Worm (Caenorhabditis elegans) whole organism, L4 larva: Measurements from ENCODE around the gene ZK430.5.
A peak's percentile ranks its signal among the peaks of the same experiment; 100 is the strongest.

ENCODE experiments used
- F26F4.8 ChIP-seq: fragments of 200-800 bp; sonication (Bioruptor generic); conservative IDR thresholded peaks from 2 replicates; pipeline ENCODE4 v1.3.6; 2022; ENCODE audit warnings: missing genetic modification characterization, missing compliant biosample characterization
- T26A8.4 ChIP-seq: fragments of 200-800 bp; sonication (Bioruptor generic); IDR thresholded peaks from 2 replicates; pipeline ENCODE4 v1.3.6; 2022; ENCODE audit warnings: missing genetic modification characterization, missing compliant biosample characterization
- Y48G9A.11 ChIP-seq: fragments of 200-800 bp; sonication (Bioruptor generic); IDR thresholded peaks from 2 replicates; pipeline ENCODE4 v1.3.6; 2022; ENCODE audit warnings: missing genetic modification reagents, missing genetic modification characterization, missing compliant biosample characterization
- ZK337.2 ChIP-seq: fragments of 200-800 bp; sonication (Bioruptor generic); IDR thresholded peaks from 2 replicates; pipeline ENCODE4 v1.3.6; 2022; ENCODE audit warnings: missing genetic modification reagents, missing genetic modification characterization, missing compliant biosample characterization
- ZK546.5 ChIP-seq, 2 experiments: sonication (generic microtip); optimal IDR thresholded peaks; 2 replicates each; lab custom pipeline; 2017; ENCODE audit warnings: missing biosample characterization in 2 of 2, missing genetic modification characterization in 2 of 2
- aha-1 ChIP-seq: fragments of 150-350 bp; peaks from one replicate; lab custom pipeline; 2014; ENCODE audit warnings: missing biosample characterization, missing genetic modification characterization
- attf-4 ChIP-seq: sonication (generic microtip); optimal IDR thresholded peaks from 3 replicates; lab custom pipeline; 2017; ENCODE audit warnings: missing biosample characterization, missing genetic modification characterization
- ceh-44 ChIP-seq: fragments of 200-800 bp; sonication (Bioruptor generic); IDR thresholded peaks from 2 replicates; pipeline ENCODE4 v1.3.6; 2022; ENCODE audit warnings: missing genetic modification reagents, missing genetic modification characterization, missing compliant biosample characterization
- ctbp-1 ChIP-seq: fragments of 200-800 bp; sonication (Bioruptor generic); IDR thresholded peaks from 2 replicates; pipeline ENCODE4 v1.3.6; 2022; ENCODE audit warnings: missing genetic modification reagents, missing genetic modification characterization, missing compliant biosample characterization
- daf-16 ChIP-seq, 3 experiments: sonication (generic microtip); optimal IDR thresholded peaks; 2 replicates each; lab custom pipeline; 2016 to 2017; ENCODE audit warnings: missing genetic modification characterization in 3 of 3, missing genetic modification reagents in 3 of 3, mild to moderate bottlenecking in 2 of 3, missing compliant biosample characterization in 2 of 3, missing biosample characterization in 1 of 3, moderate library complexity in 1 of 3
- daf-8 ChIP-seq: fragments of 200-800 bp; sonication (Bioruptor generic); IDR thresholded peaks from 2 replicates; pipeline ENCODE4 v1.3.6; 2022; ENCODE audit warnings: missing genetic modification characterization, missing compliant biosample characterization
- dmd-6 ChIP-seq: fragments of 200-800 bp; sonication (Bioruptor generic); IDR thresholded peaks from 2 replicates; pipeline ENCODE4 v1.3.6; 2022; ENCODE audit warnings: missing genetic modification reagents, missing genetic modification characterization, missing compliant biosample characterization
- dve-1 ChIP-seq: sonication (generic microtip); optimal IDR thresholded peaks from 2 replicates; lab custom pipeline; 2017; ENCODE audit warnings: antibody characterized with exemption, mild to moderate bottlenecking, missing genetic modification characterization, missing compliant biosample characterization; ENCODE audit not compliant: insufficient read depth
- fos-1 ChIP-seq: fragments of 150-350 bp; optimal IDR thresholded peaks from 2 replicates; lab custom pipeline; 2014; ENCODE audit warnings: missing biosample characterization, missing genetic modification characterization
- hlh-30 ChIP-seq: sonication (generic microtip); optimal IDR thresholded peaks from 2 replicates; lab custom pipeline; 2017; ENCODE audit warnings: antibody characterized with exemption, mild to moderate bottlenecking, missing genetic modification characterization, missing compliant biosample characterization; ENCODE audit not compliant: insufficient read depth
- hmg-1.1 ChIP-seq: fragments of 200-800 bp; sonication (Bioruptor generic); IDR thresholded peaks from 2 replicates; pipeline ENCODE4 v1.3.6; 2022; ENCODE audit warnings: missing genetic modification reagents, missing genetic modification characterization, missing compliant biosample characterization
- lin-1 ChIP-seq: fragments of 200-800 bp; sonication (Bioruptor generic); IDR thresholded peaks from 2 replicates; pipeline ENCODE4 v1.3.6; 2022; ENCODE audit warnings: missing genetic modification reagents, missing genetic modification characterization, missing compliant biosample characterization
- lin-15B ChIP-seq: fragments of 150-350 bp; sonication (generic microtip); optimal IDR thresholded peaks from 3 replicates; lab custom pipeline; 2014; ENCODE audit warnings: missing biosample characterization, missing genetic modification characterization
- lin-29 ChIP-seq: fragments of 200-800 bp; sonication (Bioruptor generic); IDR thresholded peaks from 2 replicates; pipeline ENCODE4 v1.3.6; 2022; ENCODE audit warnings: missing genetic modification reagents, missing genetic modification characterization, missing compliant biosample characterization
- mdl-1 ChIP-seq, 2 experiments: fragments of 150-350 bp in 1 of 2; sonication (generic microtip) in 1 of 2; optimal IDR thresholded peaks; 2 replicates each; lab custom pipeline; 2014 to 2017; ENCODE audit warnings: missing biosample characterization in 2 of 2, missing genetic modification characterization in 2 of 2
- mep-1 ChIP-seq: fragments of 150-350 bp; sonication (generic microtip); optimal IDR thresholded peaks from 3 replicates; lab custom pipeline; 2014; ENCODE audit warnings: missing biosample characterization, missing genetic modification characterization
- mxl-3 ChIP-seq: fragments of 200-800 bp; sonication (Bioruptor generic); optimal IDR thresholded peaks from 2 replicates; lab custom pipeline; 2018; ENCODE audit warnings: mild to moderate bottlenecking, missing genetic modification characterization, missing compliant biosample characterization
- nhr-237 ChIP-seq: sonication (generic microtip); optimal IDR thresholded peaks from 2 replicates; lab custom pipeline; 2017; ENCODE audit warnings: missing biosample characterization, missing genetic modification characterization
- nhr-25 ChIP-seq: sonication (generic microtip); optimal IDR thresholded peaks from 2 replicates; lab custom pipeline; 2017; ENCODE audit warnings: missing genetic modification characterization, mild to moderate bottlenecking, missing compliant biosample characterization, antibody characterized with exemption, moderate library complexity, borderline replicate concordance; ENCODE audit not compliant: insufficient read depth
- nhr-28 ChIP-seq: fragments of 150-350 bp; optimal IDR thresholded peaks from 2 replicates; lab custom pipeline; 2014; ENCODE audit warnings: missing biosample characterization, missing genetic modification characterization
- nhr-6 ChIP-seq: fragments of 150-350 bp; optimal IDR thresholded peaks from 2 replicates; lab custom pipeline; 2014; ENCODE audit warnings: missing biosample characterization, missing genetic modification characterization
- pqm-1 ChIP-seq: sonication (generic microtip); optimal IDR thresholded peaks from 2 replicates; lab custom pipeline; 2017; ENCODE audit warnings: missing biosample characterization, missing genetic modification characterization
- rbr-2 ChIP-seq: sonication (generic microtip); optimal IDR thresholded peaks from 2 replicates; lab custom pipeline; 2016; ENCODE audit warnings: missing genotype, missing genetic modification characterization, missing compliant biosample characterization
- saeg-2 ChIP-seq: fragments of 200-800 bp; sonication (Bioruptor generic); IDR thresholded peaks from 2 replicates; pipeline ENCODE4 v1.3.6; 2022; ENCODE audit warnings: missing genetic modification reagents, missing genetic modification characterization, missing compliant biosample characterization
- set-16 ChIP-seq: fragments of 200-800 bp; sonication (Bioruptor generic); IDR thresholded peaks from 2 replicates; pipeline ENCODE4 v1.3.6; 2022; ENCODE audit warnings: missing genetic modification reagents, missing genetic modification characterization, missing compliant biosample characterization
- unc-130 ChIP-seq: sonication (generic microtip); optimal IDR thresholded peaks from 2 replicates; lab custom pipeline; 2016; ENCODE audit warnings: missing genetic modification reagents, missing genetic modification characterization, missing compliant biosample characterization
- unc-62 ChIP-seq, 3 experiments: fragments of 150-350 bp in 1 of 3; sonication (generic microtip); optimal IDR thresholded peaks in 2 of 3; peaks in 1 of 3; 1 replicate in 1 of 3; 2 replicates in 2 of 3; lab custom pipeline; 2014 to 2017; ENCODE audit warnings: missing biosample characterization in 3 of 3, missing genetic modification characterization in 3 of 3, missing genetic modification reagents in 3 of 3, missing genotype in 1 of 3

ZK430.5 gene

DNA sequence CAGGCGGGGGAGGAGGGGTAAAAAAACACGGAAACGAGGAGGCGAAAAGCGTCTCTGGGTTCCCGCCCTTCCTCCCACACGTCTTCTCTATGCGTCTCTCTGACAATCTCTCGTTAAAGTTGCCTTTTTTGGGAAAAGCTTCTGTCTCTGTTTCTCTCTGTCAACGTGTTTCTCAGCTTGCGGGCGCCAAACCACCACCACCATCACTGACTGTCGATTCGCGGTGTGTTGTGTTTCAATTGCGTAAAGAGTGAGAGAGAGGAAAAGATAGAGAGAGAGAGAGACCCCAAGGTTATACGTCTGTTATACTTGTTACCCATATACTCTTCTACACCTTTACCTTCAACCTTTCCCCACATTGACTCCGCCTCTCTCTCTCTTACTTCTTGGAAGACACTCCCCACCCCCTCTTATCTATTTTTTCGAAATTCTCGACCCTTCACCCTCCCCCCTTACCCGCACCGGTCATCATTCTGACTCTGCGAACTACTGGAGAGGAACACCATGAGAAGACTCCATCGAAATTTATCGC lies 12.9 kb upstream of the ZK430.5 start, which contains the start of gene mlt-7:
Gene mlt-7 (plus strand): TSS at position 482 of the 532 bp plus-strand sequence.
- TF ChIP-seq hmg-1.1 (GFP tag; lab: Robert Waterston, UW), result 0 out of 2 replicates have a peak, but pooled peaks have one; percentile 25
- TF ChIP-seq nhr-25, result peak; percentile 66
- TF ChIP-seq set-16 (GFP tag; lab: Robert Waterston, UW), result 0 out of 2 replicates have a peak, but pooled peaks have one; percentile 12
- TF ChIP-seq Y48G9A.11 (GFP tag; lab: Robert Waterston, UW), result no peak
- TF ChIP-seq aha-1 (tag; lab: Kevin White, UChicago), result no peak
- TF ChIP-seq mep-1, result peak; percentile 25
- TF ChIP-seq mxl-3, result peak; percentile 84

DNA sequence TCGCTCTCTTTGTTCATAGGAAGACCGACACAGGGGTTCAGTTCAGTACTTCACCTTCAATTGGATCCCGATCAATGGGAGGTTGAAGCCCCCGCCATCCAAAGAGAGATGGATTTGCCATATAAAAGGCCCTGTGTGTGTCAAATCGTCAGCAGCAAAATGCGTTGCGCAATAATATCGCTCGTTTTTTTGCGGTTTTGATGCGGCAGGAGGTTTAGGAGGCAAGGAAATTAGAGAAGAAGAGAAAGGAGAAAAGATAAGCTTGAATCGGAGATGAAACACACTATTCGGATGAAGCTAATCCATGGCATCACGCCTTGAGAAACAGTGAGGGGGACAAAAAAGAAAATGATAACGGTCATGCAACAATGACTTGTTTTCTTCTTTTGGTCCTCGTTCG lies 11.0 kb upstream of the ZK430.5 start:
- no peak for TF ChIP-seq ceh-44 (GFP tag; lab: Robert Waterston, UW)
- peak; percentile 16 for TF ChIP-seq mxl-3
- peak; percentile 65 for TF ChIP-seq aha-1 (tag; lab: Kevin White, UChicago)
- TF ChIP-seq mdl-1 (tag; optimal IDR thresholded peaks at IDR 0.05; lab: Kevin White, UChicago), result peak in 1 of 2 experiments; percentile 0
- TF ChIP-seq, all 104 proteins: peak for 3

DNA sequence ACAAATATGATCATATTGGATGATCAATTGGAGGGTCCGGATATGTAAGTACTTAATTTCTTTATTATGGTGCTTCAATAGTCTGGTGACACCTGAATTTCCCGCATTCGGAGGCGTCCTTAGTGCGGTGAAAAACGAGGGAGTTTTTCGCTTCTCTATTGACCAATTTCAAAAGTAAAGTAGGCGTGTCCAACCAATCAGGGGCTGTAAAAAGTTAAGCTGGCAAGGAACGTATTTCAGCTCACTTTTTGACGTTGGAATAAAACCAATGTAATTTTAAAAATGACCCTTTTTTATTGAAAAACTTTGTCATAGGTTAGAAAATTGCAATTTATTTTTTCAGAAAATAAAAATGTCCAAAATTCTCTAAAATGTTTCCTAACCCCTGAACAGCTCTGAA lies 4.2 kb downstream of the ZK430.5 start:
- TF ChIP-seq lin-1, result no peak
- no peak for TF ChIP-seq lin-29 (GFP tag; lab: Robert Waterston, UW)
- no peak for TF ChIP-seq nhr-237 (tag; lab: Kevin White, UChicago)
- TF ChIP-seq T26A8.4 (GFP tag; lab: Robert Waterston, UW), result no peak
- TF ChIP-seq daf-8 (GFP tag; lab: Robert Waterston, UW), result no peak
- TF ChIP-seq saeg-2, result no peak
- TF ChIP-seq daf-16 (GFP tag; optimal IDR thresholded peaks at IDR 0.05; lab: Kevin White, UChicago), result no peak
- TF ChIP-seq daf-16 (tag; optimal IDR thresholded peaks at IDR 0.05; lab: Kevin White, UChicago), result no peak
- TF ChIP-seq ZK337.2 (GFP tag; lab: Robert Waterston, UW), result no peak
- no peak for TF ChIP-seq rbr-2 (tag; lab: Kevin White, UChicago)
- TF ChIP-seq unc-62 (GFP tag; optimal IDR thresholded peaks at IDR 0.05 in 1 of 2; lab: Kevin White, UChicago), result no peak
- TF ChIP-seq unc-62 (tag; optimal IDR thresholded peaks at IDR 0.05; lab: Kevin White, UChicago), result no peak

ce11 chrII:4417333-4417732 lies 11.9 kb downstream of the ZK430.5 start, which contains the start of gene sod-5:
TSS of gene sod-5 (plus strand) at chrII:4417633.
- TF ChIP-seq hlh-30 (tag; lab: Kevin White, UChicago), result no peak
- no peak for TF ChIP-seq ctbp-1 (GFP tag; lab: Robert Waterston, UW)
- no peak for TF ChIP-seq lin-15B (tag; lab: Kevin White, UChicago)
- TF ChIP-seq unc-130 (GFP tag; lab: Kevin White, UChicago), result no peak
- no peak for TF ChIP-seq dve-1 (tag; lab: Kevin White, UChicago)
- TF ChIP-seq F26F4.8 (GFP tag; lab: Robert Waterston, UW), result no peak
- no peak for TF ChIP-seq dmd-6 (GFP tag; lab: Robert Waterston, UW)
- TF ChIP-seq nhr-6, result no peak
- TF ChIP-seq fos-1 (tag; lab: Kevin White, UChicago), result no peak
- TF ChIP-seq Y48G9A.11 (GFP tag; lab: Robert Waterston, UW), result no peak
- no peak for TF ChIP-seq attf-4 (tag; lab: Kevin White, UChicago)
- TF ChIP-seq, all 104 proteins: peak for 0

- no peak for TF ChIP-seq pqm-1 (tag; lab: Kevin White, UChicago)
- TF ChIP-seq mdl-1 (tag; optimal IDR thresholded peaks at IDR 0.05; lab: Kevin White, UChicago), result peak in 1 of 2 experiments; percentile 19
- no peak for TF ChIP-seq ZK546.5 (tag; optimal IDR thresholded peaks at IDR 0.05; lab: Kevin White, UChicago)
- peak; percentile 13 for TF ChIP-seq mxl-3
- peak; percentile 12 for TF ChIP-seq nhr-28 (tag; lab: Kevin White, UChicago)
- peak; percentile 39 for TF ChIP-seq hlh-30 (tag; lab: Kevin White, UChicago)
These were observed 14.5 kb downstream of the ZK430.5 start, which contains the start of gene bpnt-1 for ce11 chrII:4419956-4420355. TSS of gene bpnt-1 (plus strand) at chrII:4420256.
